Worm (Caenorhabditis elegans): ENCODE measurements around the gene nhr-223.
"Not testable (repeated sequence)": the region's sequence is repeated elsewhere in the genome, so short reads cannot be mapped to it uniquely, and the experiment has no call there.

Gene nhr-223

DNA sequence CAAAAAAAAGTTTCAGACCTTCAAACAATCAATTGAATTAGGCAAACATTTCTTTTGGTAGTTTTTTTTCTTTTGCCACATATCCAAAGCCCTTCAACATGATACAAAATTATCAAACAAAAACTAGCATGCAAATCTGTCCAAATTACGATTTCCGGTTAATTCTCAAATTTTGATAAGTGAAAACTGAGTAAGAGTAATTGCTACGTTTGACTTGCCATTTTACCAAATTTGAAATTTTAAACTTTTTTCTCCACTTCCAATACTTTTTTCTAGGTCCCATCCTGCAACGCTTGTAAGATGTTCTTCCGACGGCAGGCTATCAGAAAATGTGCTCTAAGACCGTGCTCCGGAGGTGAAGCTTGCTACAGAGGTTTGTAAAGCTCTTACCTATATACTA is at the start of gene nhr-223:
TSS of gene nhr-223 (plus strand) at position 301 of the 400 bp plus-strand sequence.
- TF ChIP-seq pat-9 (tag; optimal IDR thresholded peaks at IDR 0.05) (no peak), pax-1 (tag; optimal IDR thresholded peaks at IDR 0.05) (no peak), tbx-2 (tag; optimal IDR thresholded peaks at IDR 0.05) (no peak), unc-86 (tag; optimal IDR thresholded peaks at IDR 0.05) (no peak), fkh-6 (tag; optimal IDR thresholded peaks at IDR 0.05) (no peak), pha-4 (tag; optimal IDR thresholded peaks at IDR 0.05) (no peak), nfya-1 (tag; optimal IDR thresholded peaks at IDR 0.05) (no peak), npax-4 (tag; optimal IDR thresholded peaks at IDR 0.05) (no peak), pag-3 (tag; optimal IDR thresholded peaks at IDR 0.05; ENCODE audit: borderline replicate concordance) (no peak), tbx-7 (tag; optimal IDR thresholded peaks at IDR 0.05) (no peak), pros-1 (tag; optimal IDR thresholded peaks at IDR 0.05) (no peak), ceh-14 (tag; optimal IDR thresholded peaks at IDR 0.05) (no peak)

DNA sequence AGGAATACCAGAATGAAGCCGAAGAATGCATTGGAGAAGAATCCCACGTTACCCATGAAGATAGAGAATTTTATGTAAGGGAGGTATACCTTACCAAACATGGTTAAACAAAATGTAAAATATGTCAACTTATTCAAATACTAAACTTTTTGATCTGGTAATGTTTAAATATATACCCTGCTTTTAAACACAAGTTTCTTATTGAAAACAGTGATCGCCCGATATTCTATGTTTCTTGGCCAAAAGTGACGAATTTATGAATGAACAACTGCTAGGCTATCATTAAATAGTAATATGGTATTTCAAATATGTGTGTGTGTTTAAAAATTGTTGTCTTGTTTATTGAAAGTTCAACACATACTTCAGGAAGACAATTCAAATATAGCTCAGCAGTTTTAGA is 47.8 kb upstream of the nhr-223 start, which contains the start of gene T23D5.8:
TSS of gene T23D5.8 (minus strand) at position 101 of the 400 bp plus-strand sequence.
- not testable (repeated sequence) for TF ChIP-seq lin-11, hlh-8, ets-4 (tag; optimal IDR thresholded peaks at IDR 0.05)

DNA sequence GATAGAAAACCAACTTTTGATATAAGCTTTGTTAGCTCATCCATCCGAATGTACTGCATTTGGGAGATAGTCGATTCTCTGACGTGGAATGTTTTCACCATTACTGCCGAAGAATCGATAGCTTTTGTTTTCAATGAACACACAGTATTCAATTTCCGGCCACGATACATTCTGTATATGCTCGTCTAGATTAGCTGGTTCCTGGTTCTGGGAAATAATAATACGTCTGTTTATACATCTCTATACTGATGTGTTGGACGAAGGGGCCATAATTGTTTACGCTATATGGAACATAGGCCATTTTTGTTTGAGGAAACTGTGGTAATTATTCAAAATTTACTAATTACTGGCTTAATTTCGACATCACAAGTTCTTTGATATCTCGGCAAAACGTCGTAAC is 46.1 kb upstream of the nhr-223 start, which contains the start of gene str-6:
TSS of gene str-6 (minus strand) at position 101 of the 400 bp plus-strand sequence.
- no peak for TF ChIP-seq ceh-2 (tag; optimal IDR thresholded peaks at IDR 0.05)
- no peak for TF ChIP-seq fkh-6 (tag; optimal IDR thresholded peaks at IDR 0.05)
- TF ChIP-seq tbx-7 (tag; optimal IDR thresholded peaks at IDR 0.05), result no peak
- no peak for TF ChIP-seq eyg-1 (tag; optimal IDR thresholded peaks at IDR 0.05)
- no peak for TF ChIP-seq dve-1 (tag; optimal IDR thresholded peaks at IDR 0.05)
- TF ChIP-seq ceh-6 (GFP tag; optimal IDR thresholded peaks at IDR 0.05), result no peak
- TF ChIP-seq ceh-45 (GFP tag; IDR thresholded peaks at IDR 0.05), result no peak
- TF ChIP-seq ama-1 (optimal IDR thresholded peaks at IDR 0.05), result no peak
- no peak for TF ChIP-seq K09A11.1 (tag; optimal IDR thresholded peaks at IDR 0.05; ENCODE audit: insufficient read depth)
- TF ChIP-seq sdc-2 (tag; optimal IDR thresholded peaks at IDR 0.05), result no peak
- TF ChIP-seq nhr-11 (tag; optimal IDR thresholded peaks at IDR 0.05), result no peak
- TF ChIP-seq fkh-10 (GFP tag; optimal IDR thresholded peaks at IDR 0.05), result no peak

DNA sequence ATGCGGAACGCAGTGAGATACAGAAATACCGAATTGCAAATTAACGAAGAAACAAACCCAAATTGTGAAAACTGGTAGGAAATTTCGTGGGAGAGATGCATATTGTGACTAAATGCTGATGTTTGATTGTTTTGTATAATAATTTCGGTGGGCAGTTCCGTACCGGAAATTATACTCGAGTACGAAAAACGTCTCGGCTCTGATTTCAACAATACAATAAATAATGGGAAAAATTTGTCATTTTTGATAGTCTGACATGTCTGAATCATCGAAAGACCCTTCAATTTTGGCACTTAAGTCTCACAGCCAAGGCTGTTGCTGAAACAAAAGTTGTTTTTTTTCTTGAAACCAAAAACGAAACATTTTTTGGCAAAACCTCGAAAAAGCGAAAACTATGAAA is 44.1 kb upstream of the nhr-223 start, which contains the start of gene str-43:
TSS of gene str-43 (minus strand) at position 101 of the 400 bp plus-strand sequence.
- no peak for TF ChIP-seq gmeb-2 (tag; optimal IDR thresholded peaks at IDR 0.05)
- TF ChIP-seq rnt-1 (tag; optimal IDR thresholded peaks at IDR 0.05), result no peak
- no peak for TF ChIP-seq fkh-10 (GFP tag; optimal IDR thresholded peaks at IDR 0.05)
- TF ChIP-seq madf-2 (tag; optimal IDR thresholded peaks at IDR 0.05), result no peak
- no peak for TF ChIP-seq unc-42 (tag; optimal IDR thresholded peaks at IDR 0.05)
- no peak for TF ChIP-seq nhr-11 (tag; optimal IDR thresholded peaks at IDR 0.05)
- TF ChIP-seq tbx-7 (tag; optimal IDR thresholded peaks at IDR 0.05), result no peak
- TF ChIP-seq ztf-16 (tag; optimal IDR thresholded peaks at IDR 0.05), result no peak
- no peak for TF ChIP-seq pqm-1 (tag; optimal IDR thresholded peaks at IDR 0.05)
- no peak for TF ChIP-seq ceh-18 (tag; optimal IDR thresholded peaks at IDR 0.05)
- TF ChIP-seq hlh-8 (tag; optimal IDR thresholded peaks at IDR 0.05), result no peak
- no peak for TF ChIP-seq F13H6.1 (tag; optimal IDR thresholded peaks at IDR 0.05)
- no peak for TF ChIP-seq tbx-2 (tag; optimal IDR thresholded peaks at IDR 0.05)

DNA sequence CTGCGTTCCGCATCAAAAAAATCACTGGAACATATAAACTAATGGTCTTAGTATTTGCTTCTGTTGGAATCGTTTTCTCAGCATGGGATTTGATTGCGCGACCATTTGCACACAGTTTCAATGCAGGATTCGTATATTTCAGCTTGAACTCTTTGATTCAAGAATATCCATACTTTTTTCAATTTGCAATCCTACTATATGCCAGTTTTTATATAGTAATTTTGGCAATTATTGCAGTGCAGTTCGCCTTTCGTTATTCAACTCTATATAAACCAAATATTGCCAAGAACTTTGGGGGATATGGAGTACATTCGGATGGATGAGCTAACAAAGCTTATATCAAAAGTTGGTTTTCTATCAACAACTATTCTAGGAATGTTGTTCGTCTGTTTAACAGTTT is 43.2 kb upstream of the nhr-223 start, which contains the start of gene str-5:
TSS of gene str-5 (plus strand) at position 301 of the 400 bp plus-strand sequence.
- not testable (repeated sequence) for TF ChIP-seq nhr-232, ceh-2, hlh-6 (tag; optimal IDR thresholded peaks at IDR 0.05)
